Worm (Caenorhabditis elegans) whole organism, L1 larva: ENCODE data around the gene Y45G5AM.7.

Experiments
- C04F5.9 ChIP-seq: sonication (generic microtip); optimal IDR thresholded peaks from 2 replicates; lab custom pipeline; 2016; ENCODE audit warnings: missing genetic modification characterization, missing compliant biosample characterization
- C16A3.4 ChIP-seq: fragments of 150-350 bp; optimal IDR thresholded peaks from 2 replicates; lab custom pipeline; 2014; ENCODE audit warnings: missing biosample characterization, missing genetic modification characterization
- F16B12.6 ChIP-seq: fragments of 150-350 bp; optimal IDR thresholded peaks from 2 replicates; lab custom pipeline; 2014; ENCODE audit warnings: missing biosample characterization, missing genetic modification characterization
- alr-1 ChIP-seq: fragments of 200-800 bp; sonication (Bioruptor generic); optimal IDR thresholded peaks from 2 replicates; lab custom pipeline; 2018; ENCODE audit warnings: borderline replicate concordance, mild to moderate bottlenecking, missing genetic modification characterization, missing compliant biosample characterization
- blmp-1 ChIP-seq: fragments of 150-350 bp; optimal IDR thresholded peaks from 2 replicates; lab custom pipeline; 2014; ENCODE audit warnings: missing biosample characterization, missing genetic modification characterization
- ceh-63 ChIP-seq: fragments of 200-800 bp; sonication (Bioruptor generic); optimal IDR thresholded peaks from 2 replicates; lab custom pipeline; 2018; ENCODE audit warnings: mild to moderate bottlenecking, missing genetic modification characterization, missing compliant biosample characterization
- ceh-8 ChIP-seq: fragments of 200-800 bp; sonication (Bioruptor generic); optimal IDR thresholded peaks from 2 replicates; lab custom pipeline; 2018; ENCODE audit warnings: mild to moderate bottlenecking, missing genetic modification characterization, moderate library complexity, missing compliant biosample characterization
- ceh-82 ChIP-seq, 3 experiments: fragments of 150-350 bp in 1 of 3; sonication (generic microtip) in 2 of 3; optimal IDR thresholded peaks; 2 replicates each; lab custom pipeline; 2014 to 2017; ENCODE audit warnings: missing biosample characterization in 3 of 3, missing genetic modification characterization in 3 of 3
- ces-1 ChIP-seq: fragments of 150-350 bp; optimal IDR thresholded peaks from 2 replicates; lab custom pipeline; 2014; ENCODE audit warnings: missing biosample characterization, missing genetic modification reagents, missing genetic modification characterization
- dpl-1 ChIP-seq, 3 experiments: fragments of 150-350 bp in 2 of 3; sonication (generic microtip) in 1 of 3; optimal IDR thresholded peaks; 2 replicates each; lab custom pipeline; 2014 to 2017; ENCODE audit warnings: missing biosample characterization in 3 of 3, missing genetic modification characterization in 3 of 3, missing genetic modification reagents in 3 of 3
- dsc-1 ChIP-seq: sonication (generic microtip); optimal IDR thresholded peaks from 2 replicates; lab custom pipeline; 2016; ENCODE audit warnings: mild to moderate bottlenecking, missing genetic modification characterization, missing compliant biosample characterization
- efl-3 ChIP-seq: fragments of 200-800 bp; sonication (Bioruptor generic); optimal IDR thresholded peaks from 2 replicates; lab custom pipeline; 2018; ENCODE audit warnings: mild to moderate bottlenecking, missing genetic modification characterization, missing compliant biosample characterization
- egl-13 ChIP-seq: sonication (generic microtip); optimal IDR thresholded peaks from 2 replicates; lab custom pipeline; 2016; ENCODE audit warnings: missing genotype, missing genetic modification reagents, missing genetic modification characterization, missing compliant biosample characterization
- egl-27 ChIP-seq, 2 experiments: fragments of 150-350 bp in 1 of 2; sonication (generic microtip); optimal IDR thresholded peaks; 3 replicates each; lab custom pipeline; 2017 to 2018; ENCODE audit warnings: missing biosample characterization in 2 of 2, missing genetic modification characterization in 2 of 2, missing genetic modification reagents in 2 of 2
- elt-2 ChIP-seq: sonication (generic microtip); optimal IDR thresholded peaks from 2 replicates; lab custom pipeline; 2016; ENCODE audit warnings: missing genetic modification characterization, mild to moderate bottlenecking, inconsistent platforms, missing compliant biosample characterization, missing genetic modification reagents
- ets-5 ChIP-seq: fragments of 200-800 bp; sonication (Bioruptor generic); IDR thresholded peaks from 2 replicates; pipeline ENCODE4 v1.3.6; 2022; ENCODE audit warnings: missing genetic modification characterization, missing compliant biosample characterization
- fkh-4 ChIP-seq: sonication (generic microtip); optimal IDR thresholded peaks from 2 replicates; lab custom pipeline; 2016; ENCODE audit warnings: missing compliant biosample characterization, missing genetic modification characterization, borderline replicate concordance
- fkh-8 ChIP-seq: sonication (generic microtip); optimal IDR thresholded peaks from 2 replicates; lab custom pipeline; 2016; ENCODE audit warnings: mild to moderate bottlenecking, missing genetic modification characterization, missing compliant biosample characterization
- fos-1 ChIP-seq: fragments of 150-350 bp; optimal IDR thresholded peaks from 2 replicates; lab custom pipeline; 2014; ENCODE audit warnings: missing biosample characterization, missing genetic modification characterization
- grh-1 ChIP-seq: fragments of 200-800 bp; sonication (Bioruptor generic); IDR thresholded peaks from 2 replicates; pipeline ENCODE4 v1.3.6; 2022; ENCODE audit warnings: missing genetic modification reagents, missing genetic modification characterization, missing compliant biosample characterization
- hlh-17 ChIP-seq: fragments of 200-800 bp; sonication (Bioruptor generic); optimal IDR thresholded peaks from 2 replicates; lab custom pipeline; 2018; ENCODE audit warnings: missing genetic modification characterization, mild to moderate bottlenecking, missing compliant biosample characterization, moderate library complexity, borderline replicate concordance
- irx-1 ChIP-seq: sonication (generic microtip); optimal IDR thresholded peaks from 2 replicates; lab custom pipeline; 2016; ENCODE audit warnings: missing genetic modification characterization, missing compliant biosample characterization
- jun-1 ChIP-seq: fragments of 150-350 bp; optimal IDR thresholded peaks from 2 replicates; lab custom pipeline; 2014; ENCODE audit warnings: missing biosample characterization, missing genetic modification reagents, missing genetic modification characterization
- lin-15B ChIP-seq: fragments of 150-350 bp; sonication (generic microtip); optimal IDR thresholded peaks from 3 replicates; lab custom pipeline; 2014; ENCODE audit warnings: missing biosample characterization, missing genetic modification characterization
- mdl-1 ChIP-seq, 2 experiments: fragments of 150-350 bp; optimal IDR thresholded peaks; 2 replicates each; lab custom pipeline; 2014 to 2017; ENCODE audit warnings: missing biosample characterization in 2 of 2, missing genetic modification characterization in 2 of 2, inconsistent platforms in 1 of 2
- nhr-11 ChIP-seq: fragments of 150-350 bp; optimal IDR thresholded peaks from 2 replicates; lab custom pipeline; 2014; ENCODE audit warnings: missing biosample characterization, missing genetic modification characterization
- nhr-12 ChIP-seq: sonication (generic microtip); optimal IDR thresholded peaks from 2 replicates; lab custom pipeline; 2017; ENCODE audit warnings: missing biosample characterization, missing genetic modification characterization
- nhr-19 ChIP-seq: fragments of 200-800 bp; sonication (Bioruptor generic); conservative IDR thresholded peaks from 2 replicates; pipeline ENCODE4 v1.3.6; 2022; ENCODE audit warnings: missing genetic modification characterization, missing compliant biosample characterization
- nhr-20 ChIP-seq: sonication (generic microtip); optimal IDR thresholded peaks from 2 replicates; lab custom pipeline; 2016; ENCODE audit warnings: mild to moderate bottlenecking, missing genetic modification characterization, missing compliant biosample characterization
- nhr-28 ChIP-seq: fragments of 150-350 bp; optimal IDR thresholded peaks from 2 replicates; lab custom pipeline; 2014; ENCODE audit warnings: missing biosample characterization, missing genetic modification characterization
- nhr-85 ChIP-seq: sonication (generic microtip); peaks from one replicate; lab custom pipeline; 2016; ENCODE audit warnings: missing genetic modification characterization, inconsistent platforms, missing compliant biosample characterization
- pag-3 ChIP-seq: sonication (generic microtip); optimal IDR thresholded peaks from 2 replicates; lab custom pipeline; 2017; ENCODE audit warnings: missing genetic modification characterization, mild to moderate bottlenecking, missing compliant biosample characterization, antibody characterized with exemption, borderline replicate concordance; ENCODE audit not compliant: insufficient read depth
- pax-3 ChIP-seq: fragments of 200-800 bp; sonication (Bioruptor generic); optimal IDR thresholded peaks from 2 replicates; lab custom pipeline; 2018; ENCODE audit warnings: mild to moderate bottlenecking, missing genetic modification characterization, moderate library complexity, missing compliant biosample characterization
- rnt-1 ChIP-seq: sonication (generic microtip); optimal IDR thresholded peaks from 2 replicates; lab custom pipeline; 2016; ENCODE audit warnings: mild to moderate bottlenecking, missing genetic modification characterization, moderate library complexity, missing compliant biosample characterization
- snpc-4 ChIP-seq: fragments of 150-350 bp; optimal IDR thresholded peaks from 2 replicates; lab custom pipeline; 2014; ENCODE audit warnings: missing biosample characterization, missing genetic modification characterization
- snu-23 ChIP-seq: sonication (generic microtip); optimal IDR thresholded peaks from 2 replicates; lab custom pipeline; 2016; ENCODE audit warnings: missing genetic modification characterization, missing compliant biosample characterization
- sox-4 ChIP-seq: sonication (generic microtip); optimal IDR thresholded peaks from 2 replicates; lab custom pipeline; 2016; ENCODE audit warnings: missing genetic modification characterization, missing compliant biosample characterization
- tbx-2 ChIP-seq: sonication (generic microtip); optimal IDR thresholded peaks from 2 replicates; lab custom pipeline; 2016; ENCODE audit warnings: missing genetic modification characterization, missing compliant biosample characterization
- tlp-1 ChIP-seq: fragments of 150-350 bp; optimal IDR thresholded peaks from 2 replicates; lab custom pipeline; 2014; ENCODE audit warnings: missing biosample characterization, missing genetic modification characterization
- unc-130 ChIP-seq: fragments of 150-350 bp; optimal IDR thresholded peaks from 2 replicates; lab custom pipeline; 2017; ENCODE audit warnings: missing biosample characterization, missing genetic modification characterization, inconsistent platforms
- zag-1 ChIP-seq: fragments of 150-350 bp; optimal IDR thresholded peaks from 2 replicates; lab custom pipeline; 2014; ENCODE audit warnings: missing biosample characterization, missing genetic modification characterization
- zip-4 ChIP-seq: fragments of 200-800 bp; sonication (Bioruptor generic); optimal IDR thresholded peaks from 2 replicates; lab custom pipeline; 2018; ENCODE audit warnings: mild to moderate bottlenecking, missing genetic modification characterization, moderate library complexity, missing compliant biosample characterization
- ztf-11 ChIP-seq, 2 experiments: sonication (generic microtip); optimal IDR thresholded peaks; 2 replicates each; lab custom pipeline; 2016 to 2017; ENCODE audit warnings: missing genetic modification characterization in 2 of 2, missing biosample characterization in 1 of 2, missing compliant biosample characterization in 1 of 2
- ztf-4 ChIP-seq: fragments of 150-350 bp; optimal IDR thresholded peaks from 2 replicates; lab custom pipeline; 2014; ENCODE audit warnings: missing biosample characterization, missing genetic modification characterization

Gene Y45G5AM.7

ce11 chrV:4204421-4204820, 34.4 kb upstream of the Y45G5AM.7 start, which contains the start of gene H43I07.1:
TSS of gene H43I07.1 (plus strand) at chrV:4204721.
- TF ChIP-seq alr-1 (tag; lab: Kevin White, UChicago) (no peak), egl-13 (no peak), ceh-82 (tag; optimal IDR thresholded peaks at IDR 0.05; lab: Kevin White, UChicago) (no peak), ets-5 (GFP tag; lab: Robert Waterston, UW) (no peak), egl-27 (tag; optimal IDR thresholded peaks at IDR 0.05; lab: Kevin White, UChicago) (no peak), nhr-20 (tag; lab: Kevin White, UChicago) (no peak), ztf-11 (tag; optimal IDR thresholded peaks at IDR 0.05; lab: Kevin White, UChicago) (no peak), C04F5.9 (no peak), nhr-12 (no peak), ztf-4 (no peak), nhr-28 (no peak)
- TF ChIP-seq, all 84 proteins: peak for 0

- TF ChIP-seq nhr-19 (no peak), fkh-4 (tag; lab: Kevin White, UChicago) (no peak), ztf-11 (tag; optimal IDR thresholded peaks at IDR 0.05; lab: Kevin White, UChicago) (no peak), zip-4 (no peak), tbx-2 (tag; lab: Kevin White, UChicago) (no peak), lin-15B (tag; lab: Kevin White, UChicago) (no peak), nhr-12 (no peak), dsc-1 (tag; lab: Kevin White, UChicago) (no peak), mdl-1 (tag; optimal IDR thresholded peaks at IDR 0.05; lab: Kevin White, UChicago) (no peak), ceh-82 (tag; optimal IDR thresholded peaks at IDR 0.05; lab: Kevin White, UChicago) (no peak), fkh-8 (no peak), pag-3 (tag; lab: Kevin White, UChicago) (no peak), snu-23 (GFP tag; lab: Kevin White, UChicago) (no peak), blmp-1 (tag; lab: Kevin White, UChicago) (no peak), C16A3.4 (no peak), F16B12.6 (no peak)
Measured at ce11 chrV:4199185-4199584, 29.1 kb upstream of the Y45G5AM.7 start, which contains the start of gene rpac-40. TSS of gene rpac-40 (plus strand) at chrV:4199485.

- TF ChIP-seq fos-1 = no peak
- no peak for TF ChIP-seq ceh-8 (GFP tag; lab: Kevin White, UChicago)
- TF ChIP-seq egl-13 = no peak
- no peak for TF ChIP-seq pax-3 (tag; lab: Kevin White, UChicago)
- no peak for TF ChIP-seq unc-130 (tag; lab: Kevin White, UChicago)
- TF ChIP-seq rnt-1 = no peak
- TF ChIP-seq sox-4 (tag; lab: Kevin White, UChicago) = no peak
Measured at ce11 chrV:4195283-4195682, 25.2 kb upstream of the Y45G5AM.7 start, which contains the start of gene algn-5. TSS of gene algn-5 (plus strand) at chrV:4195577.

ce11 chrV:4194587-4195211, 24.7 kb upstream of the Y45G5AM.7 start, which contains the start of gene Y45G5AM.9:
TSS of gene Y45G5AM.9 (minus strand) at chrV:4194637.
- TF ChIP-seq elt-2 (tag; lab: Kevin White, UChicago) = peak; percentile 37
- peak; percentile 67 to 93 (median 78) for TF ChIP-seq ceh-82 (tag; optimal IDR thresholded peaks at IDR 0.05; lab: Kevin White, UChicago)
- no peak for TF ChIP-seq zag-1 (tag; lab: Kevin White, UChicago)
- TF ChIP-seq hlh-17 (GFP tag; lab: Kevin White, UChicago) = no peak
- TF ChIP-seq lin-15B (tag; lab: Kevin White, UChicago) = peak; percentile 14
- peak in 1 of 2 experiments; percentile 36 for TF ChIP-seq ztf-11 (tag; optimal IDR thresholded peaks at IDR 0.05; lab: Kevin White, UChicago)
- peak; percentile 94 for TF ChIP-seq rnt-1
- TF ChIP-seq fkh-4 (tag; lab: Kevin White, UChicago) = peak; percentile 45
- no peak for TF ChIP-seq efl-3
- no peak for TF ChIP-seq tlp-1 (tag; lab: Kevin White, UChicago)
- TF ChIP-seq ztf-4 = no peak
- TF ChIP-seq nhr-11 (tag; lab: Kevin White, UChicago) = peak; percentile 9
- TF ChIP-seq dpl-1 (GFP tag; optimal IDR thresholded peaks at IDR 0.05; lab: Kevin White, UChicago) = peak; percentile 76 to 83 (median 82)
- TF ChIP-seq snu-23 (GFP tag; lab: Kevin White, UChicago) = peak; percentile 87
- peak; percentile 87 for TF ChIP-seq tbx-2 (tag; lab: Kevin White, UChicago)
- TF ChIP-seq ceh-63 (GFP tag; lab: Kevin White, UChicago) = no peak
- peak; percentile 79 for TF ChIP-seq grh-1 (GFP tag; lab: Robert Waterston, UW)
- TF ChIP-seq snpc-4 (tag; lab: Kevin White, UChicago) = peak; percentile 61
- TF ChIP-seq irx-1 (tag; lab: Kevin White, UChicago) = peak; percentile 73
- peak; percentile 54 for TF ChIP-seq sox-4 (tag; lab: Kevin White, UChicago)
- TF ChIP-seq mdl-1 (tag; optimal IDR thresholded peaks at IDR 0.05; lab: Kevin White, UChicago) = peak in 1 of 2 experiments; percentile 77
- peak; percentile 73 for TF ChIP-seq egl-13
- peak; percentile 60 for TF ChIP-seq jun-1 (tag; lab: Kevin White, UChicago)
- TF ChIP-seq nhr-85 = peak; percentile 88
- no peak for TF ChIP-seq ces-1 (GFP tag; lab: Kevin White, UChicago)
